Worm (Caenorhabditis elegans) whole organism, mixed stage, embryonic: ENCODE results near the gene T14G8.3.
A peak's percentile ranks its signal among the peaks of the same experiment; 100 is the strongest.

Experiments used
- bed-3 ChIP-seq: fragments of 200-800 bp; sonication (Bioruptor generic); optimal IDR thresholded peaks from 3 replicates; lab custom pipeline; 2018; ENCODE audit warnings: mild to moderate bottlenecking, missing genetic modification characterization, moderate library complexity, missing compliant biosample characterization
- blmp-1 ChIP-seq: fragments of 150-350 bp; optimal IDR thresholded peaks from 2 replicates; lab custom pipeline; 2014; ENCODE audit warnings: missing biosample characterization, missing genetic modification characterization
- ceh-39 ChIP-seq: fragments of 150-350 bp; optimal IDR thresholded peaks from 2 replicates; lab custom pipeline; 2014; ENCODE audit warnings: missing biosample characterization, missing genetic modification characterization
- ceh-83 ChIP-seq: fragments of 200-800 bp; sonication (Bioruptor generic); optimal IDR thresholded peaks from 2 replicates; lab custom pipeline; 2018; ENCODE audit warnings: mild to moderate bottlenecking, missing genetic modification characterization, missing compliant biosample characterization
- ces-1 ChIP-seq: fragments of 150-350 bp; optimal IDR thresholded peaks from 2 replicates; lab custom pipeline; 2014; ENCODE audit warnings: missing biosample characterization, missing genetic modification reagents, missing genetic modification characterization
- drap-1 ChIP-seq: fragments of 200-800 bp; sonication (Bioruptor generic); optimal IDR thresholded peaks from 3 replicates; lab custom pipeline; 2018; ENCODE audit warnings: mild to moderate bottlenecking, missing genetic modification characterization, missing compliant biosample characterization
- elt-3 ChIP-seq: fragments of 150-350 bp; optimal IDR thresholded peaks from 2 replicates; lab custom pipeline; 2014; ENCODE audit warnings: missing biosample characterization, missing genetic modification characterization
- flh-1 ChIP-seq: fragments of 200-800 bp; sonication (Bioruptor generic); optimal IDR thresholded peaks from 2 replicates; lab custom pipeline; 2018; ENCODE audit warnings: mild to moderate bottlenecking, missing genetic modification characterization, moderate library complexity, missing compliant biosample characterization
- hlh-1 ChIP-seq: fragments of 150-350 bp; optimal IDR thresholded peaks from 2 replicates; lab custom pipeline; 2014; ENCODE audit warnings: missing biosample characterization, missing genetic modification reagents, missing genetic modification characterization
- lin-13 ChIP-seq: fragments of 150-350 bp; optimal IDR thresholded peaks from 2 replicates; lab custom pipeline; 2014; ENCODE audit warnings: missing biosample characterization, missing genetic modification characterization
- lin-32 ChIP-seq: fragments of 200-800 bp; sonication (Bioruptor generic); optimal IDR thresholded peaks from 2 replicates; lab custom pipeline; 2018; ENCODE audit warnings: mild to moderate bottlenecking, missing genetic modification characterization, missing compliant biosample characterization
- lsy-2 ChIP-seq: fragments of 150-350 bp; optimal IDR thresholded peaks from 2 replicates; lab custom pipeline; 2014; ENCODE audit warnings: missing biosample characterization, missing genetic modification characterization
- mab-5 ChIP-seq: fragments of 150-350 bp; optimal IDR thresholded peaks from 2 replicates; lab custom pipeline; 2014; ENCODE audit warnings: missing biosample characterization, missing genetic modification characterization
- mep-1 ChIP-seq: fragments of 150-350 bp; optimal IDR thresholded peaks from 2 replicates; lab custom pipeline; 2017; ENCODE audit warnings: missing biosample characterization, missing genetic modification reagents, missing genetic modification characterization, inconsistent platforms
- mls-2 ChIP-seq: sonication (generic microtip); optimal IDR thresholded peaks from 2 replicates; lab custom pipeline; 2016; ENCODE audit warnings: mild to moderate bottlenecking, missing genetic modification characterization, moderate library complexity, missing compliant biosample characterization
- nhr-12 ChIP-seq: fragments of 150-350 bp; optimal IDR thresholded peaks from 2 replicates; lab custom pipeline; 2014; ENCODE audit warnings: missing biosample characterization, missing genetic modification characterization
- nhr-2 ChIP-seq: fragments of 150-350 bp; optimal IDR thresholded peaks from 2 replicates; lab custom pipeline; 2014; ENCODE audit warnings: missing biosample characterization, missing genetic modification characterization
- nhr-237 ChIP-seq: fragments of 150-350 bp; optimal IDR thresholded peaks from 2 replicates; lab custom pipeline; 2014; ENCODE audit warnings: missing biosample characterization, missing genetic modification characterization
- nhr-28 ChIP-seq: fragments of 150-350 bp; optimal IDR thresholded peaks from 2 replicates; lab custom pipeline; 2014; ENCODE audit warnings: missing biosample characterization, missing genetic modification characterization
- nhr-76 ChIP-seq: sonication (generic microtip); optimal IDR thresholded peaks from 2 replicates; lab custom pipeline; 2017; ENCODE audit warnings: missing biosample characterization, missing genetic modification characterization
- pha-4 ChIP-seq: fragments of 150-350 bp; optimal IDR thresholded peaks from 2 replicates; lab custom pipeline; 2018; ENCODE audit warnings: missing biosample characterization, missing genetic modification reagents, missing genetic modification characterization
- snpc-4 ChIP-seq: fragments of 150-350 bp; optimal IDR thresholded peaks from 2 replicates; lab custom pipeline; 2014; ENCODE audit warnings: missing biosample characterization, missing genetic modification characterization
- sptf-1 ChIP-seq: sonication (generic microtip); optimal IDR thresholded peaks from 2 replicates; lab custom pipeline; 2017; ENCODE audit warnings: mild to moderate bottlenecking, missing genetic modification characterization, moderate library complexity, missing compliant biosample characterization
- unc-120 ChIP-seq: sonication (generic microtip); optimal IDR thresholded peaks from 2 replicates; lab custom pipeline; 2017; ENCODE audit warnings: missing genetic modification characterization, missing compliant biosample characterization; ENCODE audit not compliant: poor library complexity, severe bottlenecking
- unc-39 ChIP-seq: fragments of 150-350 bp; optimal IDR thresholded peaks from 2 replicates; lab custom pipeline; 2014; ENCODE audit warnings: missing biosample characterization, missing genetic modification characterization
- zip-8 ChIP-seq: fragments of 150-350 bp; optimal IDR thresholded peaks from 2 replicates; lab custom pipeline; 2014; ENCODE audit warnings: missing biosample characterization, missing genetic modification characterization
- ztf-11 ChIP-seq: fragments of 150-350 bp; optimal IDR thresholded peaks from 2 replicates; lab custom pipeline; 2014; ENCODE audit warnings: missing biosample characterization, missing genetic modification characterization

Gene T14G8.3

ce11 chrX:12860711-12861287 lies at the start of gene T14G8.3:
TSS of gene T14G8.3 (plus strand) at chrX:12861237.
- TF ChIP-seq sptf-1 (tag; lab: Kevin White, UChicago) (no peak), pha-4 (tag; lab: Kevin White, UChicago) (peak; percentile 42), nhr-2 (tag; lab: Kevin White, UChicago) (no peak), zip-8 (tag; lab: Kevin White, UChicago) (peak; percentile 4), mep-1 (tag; lab: Kevin White, UChicago) (peak; percentile 26), lin-13 (tag; lab: Kevin White, UChicago) (peak; percentile 43)

- TF ChIP-seq sptf-1 (tag; lab: Kevin White, UChicago): no peak
- TF ChIP-seq nhr-76 (tag; lab: Kevin White, UChicago): no peak
- TF ChIP-seq ces-1 (GFP tag; lab: Kevin White, UChicago): no peak
- no peak for TF ChIP-seq lsy-2 (tag; lab: Kevin White, UChicago)
- no peak for TF ChIP-seq bed-3
- no peak for TF ChIP-seq drap-1 (GFP tag; lab: Kevin White, UChicago)
- no peak for TF ChIP-seq ceh-83
- TF ChIP-seq nhr-12 (tag; lab: Kevin White, UChicago): no peak
- TF ChIP-seq mep-1 (tag; lab: Kevin White, UChicago): no peak
- no peak for TF ChIP-seq hlh-1 (tag; lab: Kevin White, UChicago)
- TF ChIP-seq nhr-237 (tag; lab: Kevin White, UChicago): no peak
Observed at ce11 chrX:12813539-12813938, 47.5 kb upstream of the T14G8.3 start, which contains the start of gene gei-3. TSS of gene gei-3 (minus strand) at chrX:12813639.

ce11 chrX:12815367-12815766 lies 45.7 kb upstream of the T14G8.3 start:
- no peak for TF ChIP-seq ztf-11
- no peak for TF ChIP-seq snpc-4 (tag; lab: Kevin White, UChicago)
- no peak for TF ChIP-seq mls-2 (tag; lab: Kevin White, UChicago)
- TF ChIP-seq elt-3: no peak
- no peak for TF ChIP-seq blmp-1 (tag; lab: Kevin White, UChicago)
- no peak for TF ChIP-seq nhr-237 (tag; lab: Kevin White, UChicago)
- TF ChIP-seq ceh-39: no peak
- no peak for TF ChIP-seq unc-120 (tag; lab: Kevin White, UChicago)
- TF ChIP-seq nhr-2 (tag; lab: Kevin White, UChicago): no peak
- no peak for TF ChIP-seq lsy-2 (tag; lab: Kevin White, UChicago)
- TF ChIP-seq mab-5 (tag; lab: Kevin White, UChicago): no peak
- TF ChIP-seq drap-1 (GFP tag; lab: Kevin White, UChicago): no peak
- no peak for TF ChIP-seq ceh-83

DNA sequence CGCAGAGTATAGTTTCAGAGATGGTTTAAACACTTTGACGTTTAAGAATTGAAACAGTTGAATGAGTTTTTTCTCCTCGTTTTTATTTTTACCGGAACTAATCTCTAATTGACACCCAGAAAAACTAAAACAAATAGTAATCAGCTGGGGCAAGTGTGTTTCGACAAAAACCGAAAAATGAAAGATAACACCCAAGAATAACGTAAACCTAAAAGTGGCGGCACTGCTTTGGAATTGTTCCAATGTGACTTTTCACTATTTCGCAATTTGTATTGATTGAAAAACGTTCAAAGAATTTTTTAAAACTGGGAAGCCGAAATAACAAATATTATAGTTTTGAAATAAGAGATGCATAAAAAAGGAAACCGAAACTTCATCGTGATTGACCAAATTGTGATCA lies 42.3 kb upstream of the T14G8.3 start:
- TF ChIP-seq lin-13 (tag; lab: Kevin White, UChicago) (no peak), ceh-83 (no peak), zip-8 (tag; lab: Kevin White, UChicago) (no peak), sptf-1 (tag; lab: Kevin White, UChicago) (no peak), unc-39 (tag; lab: Kevin White, UChicago) (no peak), lin-32 (no peak), elt-3 (no peak), mep-1 (tag; lab: Kevin White, UChicago) (no peak), mab-5 (tag; lab: Kevin White, UChicago) (no peak), ceh-39 (no peak), ztf-11 (no peak), nhr-2 (tag; lab: Kevin White, UChicago) (no peak), unc-120 (tag; lab: Kevin White, UChicago) (no peak), blmp-1 (tag; lab: Kevin White, UChicago) (no peak), nhr-28 (tag; lab: Kevin White, UChicago) (no peak), snpc-4 (tag; lab: Kevin White, UChicago) (no peak), ces-1 (GFP tag; lab: Kevin White, UChicago) (no peak)

ce11 chrX:12819512-12819911 lies 41.5 kb upstream of the T14G8.3 start:
- TF ChIP-seq lin-32 (no peak), mep-1 (tag; lab: Kevin White, UChicago) (no peak)

ce11 chrX:12825174-12825573 lies 35.9 kb upstream of the T14G8.3 start:
- TF ChIP-seq flh-1 (GFP tag; lab: Kevin White, UChicago): no peak
